Fruit fly (Drosophila melanogaster): ENCODE results near the gene okr.

The okr gene

DNA sequence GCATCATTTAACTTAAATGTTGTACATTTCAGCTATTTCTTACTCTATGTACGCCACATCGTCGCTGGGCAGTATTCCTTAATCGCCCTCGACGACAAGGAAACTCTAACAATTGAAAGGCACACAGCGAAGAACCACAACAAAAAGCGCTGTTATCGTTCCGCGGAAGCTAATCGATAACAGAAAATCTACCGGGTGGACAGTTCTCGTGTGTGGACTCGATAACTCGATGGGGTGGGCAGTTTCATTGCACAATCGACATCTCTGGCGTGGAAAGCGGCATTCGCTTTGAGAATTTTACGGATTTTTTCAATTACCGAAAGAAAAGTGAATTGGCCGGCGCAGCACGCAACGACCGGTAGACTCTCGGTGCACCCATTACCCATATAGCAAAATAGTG, 30.4 kb upstream of the okr start, which contains the start of the genes alpha4GT1 and Prp40 (continued):
- peak; percentile 91 for TF ChIP-seq Bgb (GFP tag; IDR thresholded peaks at IDR 0.05; ENCODE audit: partially characterized antibody)
- TF ChIP-seq CG6791 (GFP tag; IDR thresholded peaks at IDR 0.05; ENCODE audit: partially characterized antibody) = peak; percentile 91
- TF ChIP-seq mld (GFP tag; IDR thresholded peaks at IDR 0.05; ENCODE audit: partially characterized antibody) = peak; percentile 80
- TF ChIP-seq CG2129 (GFP tag; IDR thresholded peaks at IDR 0.05; ENCODE audit: partially characterized antibody) = 0 out of 2 replicates have a peak, but pooled peaks have one; percentile 16
- peak; percentile 64; the same call in 2 of the 3 replicates for TF ChIP-seq Doc3 (GFP tag; IDR thresholded peaks at IDR 0.05; ENCODE audit: partially characterized antibody)
- peak; percentile 85 for TF ChIP-seq Opbp (GFP tag; IDR thresholded peaks at IDR 0.05; ENCODE audit: partially characterized antibody)
- peak; percentile 94 for TF ChIP-seq ato (GFP tag; IDR thresholded peaks at IDR 0.05; ENCODE audit: partially characterized antibody)
- TF ChIP-seq Dll (GFP tag; IDR thresholded peaks at IDR 0.05; ENCODE audit: partially characterized antibody) = peak; percentile 79
- TF ChIP-seq CG34422 (GFP tag; IDR thresholded peaks at IDR 0.05) = peak; percentile 31; the same call in 1 of the 3 replicates
- peak; percentile 61 for TF ChIP-seq dm (GFP tag; optimal IDR thresholded peaks at IDR 0.05)
- TF ChIP-seq CG11560 (tag; IDR thresholded peaks at IDR 0.05) = peak; percentile 86
- TF ChIP-seq HLH4C (GFP tag; IDR thresholded peaks at IDR 0.05; ENCODE audit: partially characterized antibody) = peak; percentile 94
- peak; percentile 79; the same call in 2 of the 3 replicates for TF ChIP-seq hb (GFP tag; IDR thresholded peaks at IDR 0.05; ENCODE audit: partially characterized antibody)
- TF ChIP-seq CG34224 (GFP tag; IDR thresholded peaks at IDR 0.05; ENCODE audit: partially characterized antibody) = peak; percentile 96
- no peak for TF ChIP-seq CG11247 (GFP tag; IDR thresholded peaks at IDR 0.05)
- peak; percentile 91 for TF ChIP-seq CG15514 (GFP tag; optimal IDR thresholded peaks at IDR 0.05)
- TF ChIP-seq vnd (GFP tag; IDR thresholded peaks at IDR 0.05; ENCODE audit: partially characterized antibody) = peak; percentile 86
- TF ChIP-seq cwo (GFP tag; optimal IDR thresholded peaks at IDR 0.05) = no peak
- TF ChIP-seq tna (GFP tag; IDR thresholded peaks at IDR 0.05; ENCODE audit: partially characterized antibody) = peak; percentile 91
- TF ChIP-seq Sry-δ (GFP tag; optimal IDR thresholded peaks at IDR 0.05) = peak; percentile 78
- TF ChIP-seq so (GFP tag; IDR thresholded peaks at IDR 0.05) = no peak
- peak; percentile 69 for TF ChIP-seq inv (GFP tag; IDR thresholded peaks at IDR 0.05; ENCODE audit: partially characterized antibody)
- TF ChIP-seq nerfin-2 (GFP tag; IDR thresholded peaks at IDR 0.05; ENCODE audit: partially characterized antibody) = peak; percentile 84
- TF ChIP-seq mirr (GFP tag; optimal IDR thresholded peaks at IDR 0.05) = no peak
- TF ChIP-seq pnt (GFP tag; optimal IDR thresholded peaks at IDR 0.05) = no peak
- peak; percentile 73 for TF ChIP-seq Scr (GFP tag; IDR thresholded peaks at IDR 0.05; ENCODE audit: partially characterized antibody)
- TF ChIP-seq CG4360 (GFP tag; IDR thresholded peaks at IDR 0.05) = peak; percentile 77; the same call in 1 of the 2 replicates
- TF ChIP-seq tio (GFP tag; optimal IDR thresholded peaks at IDR 0.05) = no peak
- peak; percentile 99 for TF ChIP-seq Dref (GFP tag; IDR thresholded peaks at IDR 0.05)
- peak; percentile 70 for TF ChIP-seq CG6254 (GFP tag; optimal IDR thresholded peaks at IDR 0.05)
- TF ChIP-seq CHES-1-like (GFP tag; optimal IDR thresholded peaks at IDR 0.05) = peak; percentile 30
- TF ChIP-seq bbx (GFP tag; IDR thresholded peaks at IDR 0.05; ENCODE audit: partially characterized antibody) = peak; percentile 89
- no peak for TF ChIP-seq Hr51 (GFP tag; optimal IDR thresholded peaks at IDR 0.05)
- peak; percentile 53 for TF ChIP-seq Dp (GFP tag; optimal IDR thresholded peaks at IDR 0.05)
- TF ChIP-seq CG2116 (GFP tag; optimal IDR thresholded peaks at IDR 0.05) = peak; percentile 75
- peak; percentile 72 for TF ChIP-seq sna (GFP tag; IDR thresholded peaks at IDR 0.05; ENCODE audit: partially characterized antibody)
- TF ChIP-seq HmgZ (tag; optimal IDR thresholded peaks at IDR 0.05) = peak; percentile 49
- peak; percentile 67; the same call in 2 of the 3 replicates for TF ChIP-seq knrl (GFP tag; IDR thresholded peaks at IDR 0.05; ENCODE audit: partially characterized antibody)
- peak; percentile 38; the same call in 2 of the 3 replicates for TF ChIP-seq row (GFP tag; IDR thresholded peaks at IDR 0.05)
- TF ChIP-seq CG4617 (GFP tag; optimal IDR thresholded peaks at IDR 0.05; ENCODE audit: borderline replicate concordance) = peak; percentile 89
- peak; percentile 81 for TF ChIP-seq pzg (GFP tag; optimal IDR thresholded peaks at IDR 0.05)
- peak; percentile 20 for TF ChIP-seq CG15479 (GFP tag; optimal IDR thresholded peaks at IDR 0.05)
- no peak for TF ChIP-seq sr (GFP tag; IDR thresholded peaks at IDR 0.05)
- peak; percentile 17 for TF ChIP-seq CG13624 (GFP tag; optimal IDR thresholded peaks at IDR 0.05)
- no peak for TF ChIP-seq CG15269 (tag; optimal IDR thresholded peaks at IDR 0.05)
- peak; percentile 21; the same call in 1 of the 2 replicates for TF ChIP-seq vvl (GFP tag; IDR thresholded peaks at IDR 0.05)
- peak; percentile 54 for TF ChIP-seq CG12659 (GFP tag; optimal IDR thresholded peaks at IDR 0.05)
